Fruit fly (Drosophila melanogaster) whole organism, embryonic: ENCODE data around the gene sra.
A peak's percentile ranks its signal among the peaks of the same experiment; 100 is the strongest.

Experiments used
- Antp ChIP-seq: fragments of 200-800 bp; sonication (Bioruptor generic); optimal IDR thresholded peaks from 3 replicates; lab custom pipeline; 2016; ENCODE audit warnings: missing biosample characterization, missing genetic modification characterization
- B-H1 ChIP-seq: fragments of 200-800 bp; sonication (Bioruptor generic); IDR thresholded peaks from 3 replicates; pipeline ENCODE4 v1.3.6; 2022; ENCODE audit warnings: missing biosample characterization, missing genetic modification characterization
- BEAF-32 ChIP-seq: fragments of 200-800 bp; sonication (Bioruptor generic); optimal IDR thresholded peaks from 3 replicates; lab custom pipeline; 2017; ENCODE audit warnings: missing biosample characterization, missing genetic modification characterization, mild to moderate bottlenecking, moderate library complexity, missing genetic modification reagents
- CG10321 ChIP-seq: fragments of 200-800 bp; sonication (Bioruptor generic); IDR thresholded peaks from 2 replicates; pipeline ENCODE4 v1.3.6; 2022; ENCODE audit warnings: missing biosample characterization, missing genetic modification characterization
- CG12219 ChIP-seq: fragments of 200-800 bp; sonication (Bioruptor generic); optimal IDR thresholded peaks from 3 replicates; lab custom pipeline; 2018; ENCODE audit warnings: missing biosample characterization, mild to moderate bottlenecking, missing genetic modification characterization
- CG12299 ChIP-seq: fragments of 200-800 bp; sonication (Bioruptor generic); optimal IDR thresholded peaks from 2 replicates; lab custom pipeline; 2018; ENCODE audit warnings: missing biosample characterization, mild to moderate bottlenecking, missing genetic modification characterization
- CG15011 ChIP-seq: fragments of 200-800 bp; sonication (Bioruptor generic); optimal IDR thresholded peaks from 3 replicates; lab custom pipeline; 2018; ENCODE audit warnings: missing biosample characterization, mild to moderate bottlenecking, missing genetic modification characterization
- CG1603 ChIP-seq: fragments of 200-800 bp; sonication (Bioruptor generic); optimal IDR thresholded peaks from 2 replicates; lab custom pipeline; 2019; ENCODE audit warnings: missing biosample characterization, mild to moderate bottlenecking, missing genetic modification characterization, moderate library complexity
- CG17802 ChIP-seq: fragments of 200-800 bp; sonication (Bioruptor generic); optimal IDR thresholded peaks from 2 replicates; lab custom pipeline; 2018; ENCODE audit warnings: missing biosample characterization, mild to moderate bottlenecking, missing genetic modification characterization, moderate library complexity
- CG30431 ChIP-seq: fragments of 200-800 bp; sonication (Bioruptor generic); optimal IDR thresholded peaks from 2 replicates; lab custom pipeline; 2017; ENCODE audit warnings: missing biosample characterization, missing genetic modification characterization
- CG32532 ChIP-seq: fragments of 200-800 bp; sonication (Bioruptor generic); IDR thresholded peaks from 2 replicates; pipeline ENCODE4 v1.3.6; 2022; ENCODE audit warnings: missing biosample characterization, missing genetic modification characterization
- CG33557 ChIP-seq: fragments of 200-800 bp; sonication (Bioruptor generic); optimal IDR thresholded peaks from 2 replicates; lab custom pipeline; 2019; ENCODE audit warnings: missing biosample characterization, mild to moderate bottlenecking, missing genetic modification characterization, moderate library complexity
- CG3838 ChIP-seq: fragments of 200-800 bp; sonication (Bioruptor generic); optimal IDR thresholded peaks from 3 replicates; lab custom pipeline; 2016; ENCODE audit warnings: missing biosample characterization, missing genetic modification characterization
- CG43689 ChIP-seq: fragments of 200-800 bp; sonication (Bioruptor generic); IDR thresholded peaks from 2 replicates; pipeline ENCODE4 v1.3.6; 2022; ENCODE audit warnings: missing biosample characterization, missing genetic modification characterization
- CG6254 ChIP-seq: fragments of 200-800 bp; sonication (Bioruptor generic); optimal IDR thresholded peaks from 3 replicates; lab custom pipeline; 2017; ENCODE audit warnings: mild to moderate bottlenecking, missing biosample characterization, missing genetic modification reagents, missing genetic modification characterization
- CG8388 ChIP-seq: fragments of 200-800 bp; sonication (Bioruptor generic); optimal IDR thresholded peaks from 2 replicates; lab custom pipeline; 2019; ENCODE audit warnings: missing biosample characterization, mild to moderate bottlenecking, missing genetic modification characterization, moderate library complexity
- CG8765 ChIP-seq: fragments of 200-800 bp; sonication (Bioruptor generic); IDR thresholded peaks from 2 replicates; pipeline ENCODE4 v1.3.6; 2022; ENCODE audit warnings: missing biosample characterization, missing genetic modification characterization
- D19A ChIP-seq: fragments of 200-800 bp; optimal IDR thresholded peaks from 3 replicates; lab custom pipeline; 2019; ENCODE audit warnings: missing biosample characterization, mild to moderate bottlenecking, missing genetic modification characterization, moderate library complexity
- Dll ChIP-seq: fragments of 200-800 bp; sonication (Bioruptor generic); IDR thresholded peaks from 4 replicates; pipeline ENCODE4 v1.3.6; 2022; ENCODE audit warnings: missing biosample characterization, missing genetic modification characterization; ENCODE audit not compliant: partially characterized antibody
- Fer1 ChIP-seq: fragments of 200-800 bp; sonication (Bioruptor generic); optimal IDR thresholded peaks from 2 replicates; lab custom pipeline; 2017; ENCODE audit warnings: missing biosample characterization, mild to moderate bottlenecking, missing genetic modification characterization
- Fer3 ChIP-seq: fragments of 200-800 bp; sonication (Bioruptor generic); optimal IDR thresholded peaks from 2 replicates; lab custom pipeline; 2018; ENCODE audit warnings: missing biosample characterization, mild to moderate bottlenecking, missing genetic modification characterization, moderate library complexity
- Gsc ChIP-seq: fragments of 200-800 bp; sonication (Bioruptor generic); IDR thresholded peaks from 2 replicates; pipeline ENCODE4 v1.3.6; 2022; ENCODE audit warnings: missing biosample characterization, missing genetic modification characterization
- HmgD ChIP-seq: fragments of 200-800 bp; sonication (Bioruptor generic); optimal IDR thresholded peaks from 3 replicates; lab custom pipeline; 2016; ENCODE audit warnings: missing biosample characterization, missing genetic modification characterization
- Hmr ChIP-seq: fragments of 200-800 bp; sonication (Bioruptor generic); optimal IDR thresholded peaks from 3 replicates; lab custom pipeline; 2017; ENCODE audit warnings: mild to moderate bottlenecking, missing biosample characterization, missing genetic modification reagents, missing genetic modification characterization
- Hr51 ChIP-seq, 2 experiments: fragments of 200-800 bp; sonication (Bioruptor generic); optimal IDR thresholded peaks; 2 replicates in 1 of 2; 3 replicates in 1 of 2; lab custom pipeline; 2016 to 2018; ENCODE audit warnings: missing biosample characterization in 2 of 2, missing genetic modification characterization in 2 of 2, mild to moderate bottlenecking in 1 of 2, moderate library complexity in 1 of 2
- Hr78 ChIP-seq, 2 experiments: fragments of 200-800 bp in 1 of 2; fragments of >200 bp in 1 of 2; sonication (Bioruptor generic) in 1 of 2; optimal IDR thresholded peaks; 2 replicates each; lab custom pipeline; 2017 to 2019; ENCODE audit warnings: missing biosample characterization in 2 of 2, missing genetic modification characterization in 2 of 2, mild to moderate bottlenecking in 1 of 2, moderate library complexity in 1 of 2
- MBD-R2 ChIP-seq: fragments of 200-800 bp; sonication (Bioruptor generic); IDR thresholded peaks from 2 replicates; pipeline ENCODE4 v1.3.6; 2022; ENCODE audit warnings: missing biosample characterization, missing genetic modification characterization
- Taf1 ChIP-seq: fragments of 200-800 bp; sonication (Bioruptor generic); IDR thresholded peaks from 2 replicates; pipeline ENCODE4 v1.3.6; 2022; ENCODE audit warnings: missing biosample characterization, missing genetic modification characterization
- chm ChIP-seq: fragments of 200-800 bp; sonication (Bioruptor generic); IDR thresholded peaks from 2 replicates; pipeline ENCODE4 v1.3.6; 2022; ENCODE audit warnings: missing biosample characterization, missing genetic modification characterization
- ci ChIP-seq: fragments of 200-800 bp; sonication (Bioruptor generic); IDR thresholded peaks from 3 replicates; pipeline ENCODE4 v1.3.6; 2022; ENCODE audit warnings: missing biosample characterization, missing genetic modification characterization
- crol ChIP-seq: fragments of 200-800 bp; sonication (Bioruptor generic); IDR thresholded peaks from 2 replicates; pipeline ENCODE4 v1.3.6; 2022; ENCODE audit warnings: missing biosample characterization, missing genetic modification characterization
- fu2 ChIP-seq: fragments of 200-800 bp; sonication (Bioruptor generic); optimal IDR thresholded peaks from 2 replicates; lab custom pipeline; 2016; ENCODE audit warnings: missing biosample characterization, missing genetic modification characterization
- kah ChIP-seq: fragments of 200-800 bp; sonication (Bioruptor generic); optimal IDR thresholded peaks from 2 replicates; lab custom pipeline; 2018; ENCODE audit warnings: missing biosample characterization, mild to moderate bottlenecking, missing genetic modification characterization
- kay ChIP-seq: fragments of 200-800 bp; sonication (Bioruptor generic); optimal IDR thresholded peaks from 2 replicates; lab custom pipeline; 2016; ENCODE audit warnings: missing biosample characterization, missing genetic modification characterization
- lilli ChIP-seq: fragments of 200-800 bp; sonication (Bioruptor generic); optimal IDR thresholded peaks from 3 replicates; lab custom pipeline; 2016; ENCODE audit warnings: missing biosample characterization, missing genetic modification characterization
- lola ChIP-seq, 3 experiments: fragments of >200 bp in 2 of 3; fragments of 200-800 bp in 1 of 3; sonication (Bioruptor generic) in 1 of 3; optimal IDR thresholded peaks; 2 replicates each; lab custom pipeline; 2017 to 2019; ENCODE audit warnings: missing biosample characterization in 3 of 3, missing genetic modification characterization in 3 of 3, mild to moderate bottlenecking in 1 of 3, moderate library complexity in 1 of 3
- mam ChIP-seq: fragments of 200-800 bp; sonication (Bioruptor generic); optimal IDR thresholded peaks from 3 replicates; lab custom pipeline; 2016; ENCODE audit warnings: missing biosample characterization, missing genetic modification characterization
- org-1 ChIP-seq: fragments of 200-800 bp; sonication (Bioruptor generic); optimal IDR thresholded peaks from 2 replicates; lab custom pipeline; 2017; ENCODE audit warnings: missing biosample characterization, missing genetic modification characterization
- pum ChIP-seq: fragments of 200-800 bp; sonication (Bioruptor generic); optimal IDR thresholded peaks from 2 replicates; lab custom pipeline; 2016; ENCODE audit warnings: missing biosample characterization, missing genetic modification characterization
- ro ChIP-seq: fragments of 200-800 bp; sonication (Bioruptor generic); IDR thresholded peaks from 2 replicates; pipeline ENCODE4 v1.3.6; 2022; ENCODE audit warnings: missing biosample characterization, missing genetic modification characterization
- sens-2 ChIP-seq: fragments of 200-800 bp; sonication (Bioruptor generic); IDR thresholded peaks from 2 replicates; pipeline ENCODE4 v1.3.6; 2022; ENCODE audit warnings: missing biosample characterization, missing genetic modification characterization
- slp2 ChIP-seq: fragments of 200-800 bp; sonication (Bioruptor generic); optimal IDR thresholded peaks from 2 replicates; lab custom pipeline; 2016; ENCODE audit warnings: missing biosample characterization, missing genetic modification characterization
- sr ChIP-seq: fragments of 200-800 bp; sonication (Bioruptor generic); IDR thresholded peaks from 3 replicates; pipeline ENCODE4 v1.3.6; 2022; ENCODE audit warnings: missing biosample characterization, missing genetic modification characterization
- ssp ChIP-seq: fragments of 200-800 bp; sonication (Bioruptor generic); IDR thresholded peaks from 2 replicates; pipeline ENCODE4 v1.3.6; 2022; ENCODE audit warnings: missing biosample characterization, missing genetic modification characterization
- tap ChIP-seq: fragments of 200-800 bp; optimal IDR thresholded peaks from 3 replicates; lab custom pipeline; 2019; ENCODE audit warnings: missing biosample characterization, mild to moderate bottlenecking, missing genetic modification characterization, moderate library complexity
- tgo ChIP-seq: fragments of 200-800 bp; sonication (Bioruptor generic); IDR thresholded peaks from 3 replicates; pipeline ENCODE4 v1.3.6; 2022; ENCODE audit warnings: missing biosample characterization, missing genetic modification characterization
- tin ChIP-seq: fragments of 200-800 bp; sonication (Bioruptor generic); optimal IDR thresholded peaks from 3 replicates; lab custom pipeline; 2016; ENCODE audit warnings: missing biosample characterization, missing genetic modification characterization
- tio ChIP-seq: fragments of 200-800 bp; sonication (Bioruptor generic); optimal IDR thresholded peaks from 2 replicates; lab custom pipeline; 2017; ENCODE audit warnings: missing biosample characterization, missing genetic modification characterization, inconsistent platforms
- vvl ChIP-seq: fragments of 200-800 bp; sonication (Bioruptor generic); IDR thresholded peaks from 2 replicates; pipeline ENCODE4 v1.3.6; 2022; ENCODE audit warnings: missing biosample characterization, missing genetic modification characterization

sra gene

DNA sequence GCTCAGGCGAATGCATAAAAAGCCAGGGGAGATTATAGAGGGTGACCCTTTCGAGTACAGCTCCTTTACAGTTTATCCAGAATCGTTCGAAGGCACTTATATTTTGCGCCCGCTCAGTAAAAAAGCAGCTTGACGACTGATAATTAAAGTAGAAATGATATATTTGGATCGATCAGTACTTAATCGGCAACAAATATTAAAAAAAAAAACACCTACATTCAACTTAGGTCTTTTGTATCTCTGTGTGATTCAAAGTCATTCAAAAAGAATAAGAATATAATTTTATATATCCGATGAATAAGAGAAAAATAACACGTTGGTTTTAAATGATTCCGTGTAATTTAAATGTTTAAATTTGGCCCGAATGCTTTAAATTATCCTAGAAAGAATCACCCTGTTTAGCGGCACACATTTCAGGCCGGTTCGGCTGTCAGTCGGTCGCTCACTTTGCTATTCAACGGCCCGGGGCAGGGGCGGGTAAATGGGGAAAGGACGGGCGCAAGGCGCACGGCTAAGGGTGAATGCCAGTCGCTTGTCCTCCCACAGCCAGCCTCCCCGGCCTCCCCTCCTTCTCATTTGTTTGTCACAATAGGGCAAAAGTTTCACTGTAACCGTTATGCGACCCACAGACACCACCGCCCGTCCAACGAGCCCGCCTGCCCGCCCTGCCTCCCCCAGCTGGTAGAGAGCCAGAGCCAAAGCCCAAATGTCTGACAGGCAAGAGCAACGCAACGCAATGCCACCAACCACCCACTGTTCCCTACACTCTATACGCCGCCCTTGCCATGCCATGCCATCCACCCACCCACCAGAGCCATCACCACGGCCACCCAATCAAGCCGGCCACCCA is 26.3 kb downstream of the sra start (continued):
- TF ChIP-seq CG33557 (GFP tag; lab: Kevin White, UChicago) (no peak), sr (GFP tag; lab: Robert Waterston, UW) (no peak), crol (GFP tag; lab: Robert Waterston, UW) (peak; percentile 94), CG32532 (GFP tag; lab: Robert Waterston, UW) (peak; percentile 6; the same call in 1 of the 2 replicates), tin (GFP tag; lab: Kevin White, UChicago) (peak; percentile 48), B-H1 (GFP tag; lab: Robert Waterston, UW) (no peak), ci (peak; percentile 43; the same call in 1 of the 3 replicates), tgo (GFP tag; lab: Robert Waterston, UW) (no peak), Taf1 (GFP tag; lab: Robert Waterston, UW) (no peak), CG43689 (GFP tag; lab: Robert Waterston, UW) (0 out of 2 replicates have a peak, but pooled peaks have one; percentile 29), CG30431 (no peak), lola (GFP tag; optimal IDR thresholded peaks at IDR 0.05; lab: Kevin White, UChicago) (peak in 1 of 3 experiments; percentile 42), Fer1 (peak; percentile 85), Antp (GFP tag; lab: Kevin White, UChicago) (no peak), BEAF-32 (GFP tag; lab: Kevin White, UChicago) (no peak), CG8765 (GFP tag; lab: Robert Waterston, UW) (no peak), CG15011 (GFP tag; lab: Kevin White, UChicago) (peak; percentile 75), tap (tag; lab: Kevin White, UChicago) (no peak), CG10321 (GFP tag; lab: Robert Waterston, UW) (no peak), Fer3 (tag; lab: Kevin White, UChicago) (peak; percentile 32), lilli (GFP tag; lab: Kevin White, UChicago) (no peak), CG12299 (no peak), CG6254 (peak; percentile 53), Hr78 (GFP tag; optimal IDR thresholded peaks at IDR 0.05; lab: Kevin White, UChicago) (peak in 1 of 2 experiments; percentile 11), org-1 (GFP tag; lab: Kevin White, UChicago) (peak; percentile 46), CG3838 (no peak), sens-2 (no peak), CG8388 (peak; percentile 19), CG1603 (no peak), Hmr (GFP tag; lab: Kevin White, UChicago) (peak; percentile 70), tio (peak; percentile 23), CG12219 (GFP tag; lab: Kevin White, UChicago) (no peak), pum (GFP tag; lab: Kevin White, UChicago) (peak; percentile 3), CG17802 (tag; lab: Kevin White, UChicago) (no peak), slp2 (no peak), chm (no peak), HmgD (GFP tag; lab: Kevin White, UChicago) (no peak), ssp (no peak), Dll (GFP tag; lab: Robert Waterston, UW) (no peak), D19A (tag; lab: Kevin White, UChicago) (no peak), vvl (GFP tag; lab: Robert Waterston, UW) (no peak), Gsc (GFP tag; lab: Robert Waterston, UW) (no peak), kay (no peak), kah (peak; percentile 28), MBD-R2 (GFP tag; lab: Robert Waterston, UW) (0 out of 2 replicates have a peak, but pooled peaks have one; percentile 11), ro (GFP tag; lab: Robert Waterston, UW) (no peak), Hr51 (GFP tag; optimal IDR thresholded peaks at IDR 0.05; lab: Kevin White, UChicago) (peak in 1 of 2 experiments; percentile 50), mam (GFP tag; lab: Kevin White, UChicago) (no peak), fu2 (no peak)
